Fruit fly (Drosophila melanogaster) whole organism, embryonic: Measurements from ENCODE around the gene CG14340.
A peak's percentile ranks its signal among the peaks of the same experiment; 100 is the strongest.

Experiments
- Awh ChIP-seq: fragments of 200-800 bp; sonication (Bioruptor generic); IDR thresholded peaks from 2 replicates; pipeline ENCODE4, ENCODE4 v1.3.6; 2022; ENCODE audit warnings: missing biosample characterization, missing genetic modification characterization
- Blimp-1 ChIP-seq: fragments of 200-800 bp; sonication (Bioruptor generic); optimal IDR thresholded peaks from 3 replicates; lab custom pipeline; 2018; ENCODE audit warnings: missing biosample characterization, missing genetic modification characterization, mild to moderate bottlenecking, moderate library complexity, missing genetic modification reagents
- C15 ChIP-seq: fragments of 200-800 bp; sonication (Bioruptor generic); IDR thresholded peaks from 3 replicates; pipeline ENCODE4 v1.3.6; 2022; ENCODE audit warnings: missing biosample characterization, missing genetic modification characterization
- CG11085 ChIP-seq: fragments of 200-800 bp; sonication (Bioruptor generic); IDR thresholded peaks from 2 replicates; pipeline ENCODE4 v1.3.6; 2022; ENCODE audit warnings: missing biosample characterization, missing genetic modification characterization
- CG11398 ChIP-seq: fragments of 200-800 bp; sonication (Bioruptor generic); optimal IDR thresholded peaks from 2 replicates; lab custom pipeline; 2016; ENCODE audit warnings: missing biosample characterization, missing genetic modification characterization
- CG12659 ChIP-seq: fragments of 200-800 bp; sonication (Bioruptor generic); optimal IDR thresholded peaks from 3 replicates; lab custom pipeline; 2017; ENCODE audit warnings: mild to moderate bottlenecking, missing biosample characterization, missing genetic modification reagents, missing genetic modification characterization
- CG12744 ChIP-seq: fragments of 200-800 bp; sonication (Bioruptor generic); optimal IDR thresholded peaks from 2 replicates; lab custom pipeline; 2016; ENCODE audit warnings: missing biosample characterization, missing genetic modification characterization
- CG14965 ChIP-seq: fragments of 200-800 bp; sonication (Bioruptor generic); optimal IDR thresholded peaks from 2 replicates; lab custom pipeline; 2016; ENCODE audit warnings: missing biosample characterization, missing genetic modification characterization, borderline replicate concordance
- CG1529 ChIP-seq: fragments of 200-800 bp; sonication (Bioruptor generic); optimal IDR thresholded peaks from 3 replicates; lab custom pipeline; 2018; ENCODE audit warnings: missing biosample characterization, missing genetic modification characterization
- CG15601 ChIP-seq: fragments of 200-800 bp; sonication (Bioruptor generic); optimal IDR thresholded peaks from 3 replicates; lab custom pipeline; 2019; ENCODE audit warnings: missing biosample characterization, mild to moderate bottlenecking, missing genetic modification characterization, moderate library complexity
- CG1647 ChIP-seq: fragments of 200-800 bp; sonication (Bioruptor generic); optimal IDR thresholded peaks from 3 replicates; lab custom pipeline; 2016; ENCODE audit warnings: missing biosample characterization, missing genetic modification characterization
- CG16779 ChIP-seq: fragments of 200-800 bp; sonication (Bioruptor generic); IDR thresholded peaks from 2 replicates; pipeline ENCODE4 v1.3.6; 2022; ENCODE audit warnings: missing biosample characterization, missing genetic modification characterization
- CG33213 ChIP-seq: fragments of 200-800 bp; sonication (Bioruptor generic); optimal IDR thresholded peaks from 3 replicates; lab custom pipeline; 2016; ENCODE audit warnings: missing biosample characterization, missing genetic modification characterization
- CG34224 ChIP-seq: fragments of 200-800 bp; sonication (Bioruptor generic); IDR thresholded peaks from 3 replicates; pipeline ENCODE4 v1.3.6; 2022; ENCODE audit warnings: missing biosample characterization, missing genetic modification characterization; ENCODE audit not compliant: partially characterized antibody
- CG4282 ChIP-seq: fragments of 200-800 bp; sonication (Bioruptor generic); optimal IDR thresholded peaks from 2 replicates; lab custom pipeline; 2016; ENCODE audit warnings: missing biosample characterization, missing genetic modification characterization
- CG4820 ChIP-seq: fragments of 200-800 bp; sonication (Bioruptor generic); optimal IDR thresholded peaks from 3 replicates; lab custom pipeline; 2016; ENCODE audit warnings: missing biosample characterization, missing genetic modification characterization
- CG5180 ChIP-seq: fragments of 200-800 bp; sonication (Bioruptor generic); optimal IDR thresholded peaks from 3 replicates; lab custom pipeline; 2017; ENCODE audit warnings: missing biosample characterization, missing genetic modification characterization, mild to moderate bottlenecking, moderate library complexity, missing genetic modification reagents
- CG6254 ChIP-seq: fragments of 200-800 bp; sonication (Bioruptor generic); optimal IDR thresholded peaks from 3 replicates; lab custom pipeline; 2017; ENCODE audit warnings: mild to moderate bottlenecking, missing biosample characterization, missing genetic modification reagents, missing genetic modification characterization
- CG7271 ChIP-seq: fragments of 200-800 bp; sonication (Bioruptor generic); optimal IDR thresholded peaks from 2 replicates; lab custom pipeline; 2018; ENCODE audit warnings: missing biosample characterization, mild to moderate bottlenecking, missing genetic modification characterization, moderate library complexity
- CG7987 ChIP-seq: fragments of 200-800 bp; sonication (Bioruptor generic); optimal IDR thresholded peaks from 2 replicates; lab custom pipeline; 2018; ENCODE audit warnings: missing biosample characterization, mild to moderate bottlenecking, missing genetic modification characterization, moderate library complexity
- CG9437 ChIP-seq: fragments of 200-800 bp; sonication (Bioruptor generic); optimal IDR thresholded peaks from 2 replicates; lab custom pipeline; 2018; ENCODE audit warnings: missing biosample characterization, mild to moderate bottlenecking, missing genetic modification characterization
- Dad ChIP-seq: fragments of 200-800 bp; sonication (Bioruptor generic); optimal IDR thresholded peaks from 3 replicates; lab custom pipeline; 2016; ENCODE audit warnings: missing biosample characterization, missing genetic modification characterization
- Dp ChIP-seq: fragments of 200-800 bp; sonication (Bioruptor generic); optimal IDR thresholded peaks from 2 replicates; lab custom pipeline; 2018; ENCODE audit warnings: missing biosample characterization, mild to moderate bottlenecking, missing genetic modification characterization, moderate library complexity
- E2f1 ChIP-seq: fragments of 200-800 bp; sonication (Bioruptor generic); IDR thresholded peaks from 2 replicates; pipeline ENCODE4 v1.3.6; 2022; ENCODE audit warnings: missing biosample characterization, missing genetic modification characterization
- Gug ChIP-seq: fragments of 200-800 bp; sonication (Bioruptor generic); IDR thresholded peaks from 4 replicates; pipeline ENCODE4 v1.3.6; 2022; ENCODE audit warnings: missing biosample characterization, missing genetic modification characterization
- Hey ChIP-seq: fragments of 200-800 bp; sonication (Bioruptor generic); optimal IDR thresholded peaks from 3 replicates; lab custom pipeline; 2018; ENCODE audit warnings: missing biosample characterization, mild to moderate bottlenecking, missing genetic modification characterization
- Hmx ChIP-seq: fragments of 200-800 bp; sonication (Bioruptor generic); optimal IDR thresholded peaks from 2 replicates; lab custom pipeline; 2016; ENCODE audit warnings: missing biosample characterization, missing genetic modification characterization
- MBD-R2 ChIP-seq: fragments of 200-800 bp; sonication (Bioruptor generic); IDR thresholded peaks from 2 replicates; pipeline ENCODE4 v1.3.6; 2022; ENCODE audit warnings: missing biosample characterization, missing genetic modification characterization
- Meics ChIP-seq: fragments of 200-800 bp; sonication (Bioruptor generic); optimal IDR thresholded peaks from 2 replicates; lab custom pipeline; 2017; ENCODE audit warnings: missing biosample characterization, mild to moderate bottlenecking, missing genetic modification characterization
- NFAT ChIP-seq: fragments of 200-800 bp; sonication (Bioruptor generic); IDR thresholded peaks from 2 replicates; pipeline ENCODE4 v1.3.6; 2022; ENCODE audit warnings: missing biosample characterization, missing genetic modification characterization
- Ptx1 ChIP-seq: fragments of 200-800 bp; sonication (Bioruptor generic); IDR thresholded peaks from 2 replicates; pipeline ENCODE4 v1.3.6; 2022; ENCODE audit warnings: missing biosample characterization, missing genetic modification characterization
- Trl ChIP-seq, 3 experiments: fragments of >200 bp in 2 of 3; fragments of 200-800 bp in 1 of 3; sonication (Bioruptor generic) in 1 of 3; optimal IDR thresholded peaks; 2 replicates in 1 of 3; 3 replicates in 2 of 3; lab custom pipeline; 2016 to 2017; ENCODE audit warnings: missing biosample characterization in 1 of 3, missing genetic modification characterization in 1 of 3
- YL-1 ChIP-seq: fragments of 200-800 bp; sonication (Bioruptor generic); optimal IDR thresholded peaks from 3 replicates; lab custom pipeline; 2017; ENCODE audit warnings: missing biosample characterization, mild to moderate bottlenecking, missing genetic modification characterization
- ab ChIP-seq: fragments of 200-800 bp; sonication (Bioruptor generic); optimal IDR thresholded peaks from 2 replicates; lab custom pipeline; 2016; ENCODE audit warnings: missing biosample characterization, missing genetic modification characterization
- aop ChIP-seq: fragments of 200-800 bp; sonication (Bioruptor generic); IDR thresholded peaks from 2 replicates; pipeline ENCODE4 v1.3.6; 2022; ENCODE audit warnings: missing biosample characterization, missing genetic modification characterization
- bbx ChIP-seq: fragments of 200-800 bp; sonication (Bioruptor generic); IDR thresholded peaks from 2 replicates; pipeline ENCODE4 v1.3.6; 2022; ENCODE audit warnings: missing biosample characterization, missing genetic modification characterization; ENCODE audit not compliant: partially characterized antibody
- cato ChIP-seq: fragments of 200-800 bp; sonication (Bioruptor generic); optimal IDR thresholded peaks from 2 replicates; lab custom pipeline; 2016; ENCODE audit warnings: missing biosample characterization, missing genetic modification characterization, borderline replicate concordance
- chif ChIP-seq, 2 experiments: fragments of 200-800 bp; sonication (Bioruptor generic); optimal IDR thresholded peaks; 3 replicates each; lab custom pipeline; 2016; ENCODE audit warnings: missing biosample characterization in 2 of 2, missing genetic modification characterization in 2 of 2
- croc ChIP-seq: fragments of 200-800 bp; sonication (Bioruptor generic); conservative IDR thresholded peaks from 3 replicates; pipeline ENCODE4 v1.3.6; 2022; ENCODE audit warnings: missing biosample characterization, missing genetic modification characterization
- crol ChIP-seq: fragments of 200-800 bp; sonication (Bioruptor generic); IDR thresholded peaks from 2 replicates; pipeline ENCODE4 v1.3.6; 2022; ENCODE audit warnings: missing biosample characterization, missing genetic modification characterization
- gem ChIP-seq: fragments of 200-800 bp; sonication (Bioruptor generic); optimal IDR thresholded peaks from 2 replicates; lab custom pipeline; 2019; ENCODE audit warnings: missing biosample characterization, mild to moderate bottlenecking, missing genetic modification characterization, moderate library complexity
- luna ChIP-seq: fragments of 200-800 bp; sonication (Bioruptor generic); optimal IDR thresholded peaks from 2 replicates; lab custom pipeline; 2016; ENCODE audit warnings: missing biosample characterization, missing genetic modification characterization
- mam ChIP-seq: fragments of 200-800 bp; sonication (Bioruptor generic); optimal IDR thresholded peaks from 3 replicates; lab custom pipeline; 2016; ENCODE audit warnings: missing biosample characterization, missing genetic modification characterization
- org-1 ChIP-seq: fragments of 200-800 bp; sonication (Bioruptor generic); optimal IDR thresholded peaks from 2 replicates; lab custom pipeline; 2017; ENCODE audit warnings: missing biosample characterization, missing genetic modification characterization
- salm ChIP-seq: fragments of 200-800 bp; sonication (Bioruptor generic); optimal IDR thresholded peaks from 2 replicates; lab custom pipeline; 2018; ENCODE audit warnings: missing biosample characterization, mild to moderate bottlenecking, missing genetic modification characterization
- sens ChIP-seq: fragments of 200-800 bp; sonication (Bioruptor generic); peaks from one replicate; lab custom pipeline; 2016; ENCODE audit warnings: missing biosample characterization, missing genetic modification characterization
- slp2 ChIP-seq: fragments of 200-800 bp; sonication (Bioruptor generic); optimal IDR thresholded peaks from 2 replicates; lab custom pipeline; 2016; ENCODE audit warnings: missing biosample characterization, missing genetic modification characterization
- sr ChIP-seq: fragments of 200-800 bp; sonication (Bioruptor generic); IDR thresholded peaks from 3 replicates; pipeline ENCODE4 v1.3.6; 2022; ENCODE audit warnings: missing biosample characterization, missing genetic modification characterization
- vvl ChIP-seq: fragments of 200-800 bp; sonication (Bioruptor generic); IDR thresholded peaks from 2 replicates; pipeline ENCODE4 v1.3.6; 2022; ENCODE audit warnings: missing biosample characterization, missing genetic modification characterization
- zen2 ChIP-seq: fragments of 200-800 bp; sonication (Bioruptor generic); IDR thresholded peaks from 3 replicates; pipeline ENCODE4 v1.3.6; 2022; ENCODE audit warnings: missing biosample characterization, missing genetic modification characterization; ENCODE audit not compliant: partially characterized antibody

The CG14340 gene

DNA sequence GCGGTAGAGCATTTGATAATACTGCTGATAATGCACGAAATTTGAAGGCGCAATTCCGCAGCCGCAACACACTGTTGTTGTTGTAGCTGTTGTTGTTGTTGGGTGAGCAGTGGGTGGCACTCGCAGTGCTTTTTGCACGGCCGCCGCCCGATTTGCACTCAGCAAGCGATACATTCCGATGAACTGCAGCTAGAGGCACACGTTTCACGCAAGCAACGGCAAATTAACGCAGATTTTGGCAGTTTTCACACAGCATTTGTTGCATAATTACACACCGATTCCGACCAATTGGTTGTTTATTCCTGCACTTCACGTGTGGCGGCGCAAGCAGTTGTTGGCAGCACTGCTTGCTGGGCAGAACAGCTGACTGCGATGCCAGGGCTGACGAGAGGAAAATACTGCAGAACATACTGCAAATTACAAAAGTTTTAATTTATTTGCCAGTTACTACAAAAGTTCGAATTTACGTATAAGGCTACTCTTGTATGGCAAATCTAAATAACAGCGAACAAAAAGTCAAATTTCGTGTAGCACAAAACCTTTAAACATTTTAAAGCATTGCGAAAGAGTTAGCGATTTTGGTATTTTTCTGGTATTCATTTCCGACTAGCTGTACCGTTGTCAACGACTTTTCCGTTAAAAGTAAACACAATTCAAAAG is 4.6 kb upstream of the CG14340 start, which contains the start of the genes PolrMT and CG14339 (continued):
- no peak for TF ChIP-seq CG1647 (GFP tag; lab: Kevin White, UChicago)
- TF ChIP-seq CG4282 (GFP tag; lab: Kevin White, UChicago) = no peak
- TF ChIP-seq crol (GFP tag; lab: Robert Waterston, UW) = no peak
- TF ChIP-seq Awh (GFP tag; lab: Robert Waterston, UW) = no peak
- 0 out of 2 replicates have a peak, but pooled peaks have one; percentile 18 for TF ChIP-seq E2f1 (GFP tag; lab: Robert Waterston, UW)
- no peak for TF ChIP-seq aop
- TF ChIP-seq bbx = peak; percentile 43; the same call in 1 of the 2 replicates
- no peak for TF ChIP-seq CG6254 (GFP tag; lab: Kevin White, UChicago)
- TF ChIP-seq CG9437 (GFP tag; lab: Kevin White, UChicago) = peak; percentile 46
- no peak for TF ChIP-seq Blimp-1 (GFP tag; lab: Kevin White, UChicago)
- TF ChIP-seq CG12659 (GFP tag; lab: Kevin White, UChicago) = peak; percentile 70
- TF ChIP-seq salm (tag; lab: Kevin White, UChicago) = no peak
- TF ChIP-seq ab (GFP tag; lab: Kevin White, UChicago) = no peak
- TF ChIP-seq sr (GFP tag; lab: Robert Waterston, UW) = no peak
- peak; percentile 5 for TF ChIP-seq CG11398 (GFP tag; lab: Kevin White, UChicago)
- TF ChIP-seq org-1 = no peak
- TF ChIP-seq Dp (GFP tag; lab: Kevin White, UChicago) = peak; percentile 60
- no peak for TF ChIP-seq CG12744
- no peak for TF ChIP-seq vvl (GFP tag; lab: Robert Waterston, UW)
- no peak for TF ChIP-seq CG33213 (GFP tag; lab: Kevin White, UChicago)
- 0 out of 2 replicates have a peak, but pooled peaks have one; percentile 25 for TF ChIP-seq NFAT (GFP tag; lab: Robert Waterston, UW)
- TF ChIP-seq slp2 (GFP tag; lab: Kevin White, UChicago) = peak; percentile 13
- peak; percentile 51 for TF ChIP-seq mam
- TF ChIP-seq CG7271 (tag; lab: Kevin White, UChicago) = no peak
- no peak for TF ChIP-seq Ptx1 (GFP tag; lab: Robert Waterston, UW)
- TF ChIP-seq CG14965 (GFP tag; lab: Kevin White, UChicago) = no peak
- peak; percentile 48 for TF ChIP-seq luna (GFP tag; lab: Kevin White, UChicago)
- no peak for TF ChIP-seq cato (GFP tag; lab: Kevin White, UChicago)
- TF ChIP-seq Gug (GFP tag; lab: Robert Waterston, UW) = no peak
- peak; percentile 60 for TF ChIP-seq Dad (GFP tag; lab: Kevin White, UChicago)
- TF ChIP-seq CG11085 (GFP tag; lab: Robert Waterston, UW) = no peak
- TF ChIP-seq CG7987 (GFP tag; lab: Kevin White, UChicago) = peak; percentile 8
- peak; percentile 96 for TF ChIP-seq sens
- no peak for TF ChIP-seq CG5180 (GFP tag; lab: Kevin White, UChicago)
- no peak for TF ChIP-seq Hey
- TF ChIP-seq chif (GFP tag; optimal IDR thresholded peaks at IDR 0.05; lab: Kevin White, UChicago) = peak; percentile 19 to 42
- TF ChIP-seq YL-1 (GFP tag; lab: Kevin White, UChicago) = peak; percentile 95
- TF ChIP-seq Hmx (GFP tag; lab: Kevin White, UChicago) = no peak
- no peak for TF ChIP-seq gem (tag; lab: Kevin White, UChicago)
- no peak for TF ChIP-seq CG16779 (GFP tag; lab: Robert Waterston, UW)
- no peak; the same call in 2 of the 3 replicates for TF ChIP-seq croc (GFP tag; lab: Robert Waterston, UW)
- no peak; the same call in 2 of the 3 replicates for TF ChIP-seq CG34224 (GFP tag; lab: Robert Waterston, UW)
- no peak for TF ChIP-seq zen2
- peak; percentile 94 for TF ChIP-seq MBD-R2 (GFP tag; lab: Robert Waterston, UW)
- no peak for TF ChIP-seq CG1529 (GFP tag; lab: Kevin White, UChicago)
- TF ChIP-seq CG15601 (tag; lab: Kevin White, UChicago) = no peak
- peak; percentile 11 for TF ChIP-seq Meics (GFP tag; lab: Kevin White, UChicago)
- no peak for TF ChIP-seq Trl (optimal IDR thresholded peaks at IDR 0.05; lab: Kevin White, UChicago)
- peak; percentile 54 for TF ChIP-seq Trl (GFP tag; optimal IDR thresholded peaks at IDR 0.05; lab: Kevin White, UChicago)
- TF ChIP-seq C15 (GFP tag; lab: Robert Waterston, UW) = no peak
- no peak for TF ChIP-seq CG4820
